Worm (Caenorhabditis elegans) whole organism, young adult: ENCODE data around the gene Y62H9A.2.

Source experiments
- F52B5.7 ChIP-seq: sonication (generic microtip); optimal IDR thresholded peaks from 2 replicates; lab custom pipeline; 2016; ENCODE audit warnings: mild to moderate bottlenecking, missing genetic modification characterization, missing compliant biosample characterization
- hsf-1 ChIP-seq: fragments of 200-800 bp; sonication (Bioruptor generic); IDR thresholded peaks from 2 replicates; pipeline ENCODE4 v1.3.6; 2022; ENCODE audit warnings: missing genetic modification reagents, missing genetic modification characterization, missing compliant biosample characterization
- lin-35 ChIP-seq, 3 experiments: fragments of 150-350 bp in 2 of 3; sonication (generic microtip) in 1 of 3; optimal IDR thresholded peaks; 2 replicates each; lab custom pipeline; 2014 to 2018; ENCODE audit warnings: missing biosample characterization in 3 of 3, missing genetic modification characterization in 3 of 3, missing genetic modification reagents in 3 of 3
- lir-1 ChIP-seq: fragments of 200-800 bp; sonication (Bioruptor generic); conservative IDR thresholded peaks from 2 replicates; pipeline ENCODE4 v1.3.6; 2022; ENCODE audit warnings: missing genetic modification reagents, missing genetic modification characterization, missing compliant biosample characterization
- nhr-80 ChIP-seq: sonication (generic microtip); optimal IDR thresholded peaks from 2 replicates; lab custom pipeline; 2016; ENCODE audit warnings: missing genetic modification characterization, missing compliant biosample characterization
- snpc-1.3 ChIP-seq: sonication (generic microtip); optimal IDR thresholded peaks from 2 replicates; lab custom pipeline; 2017; ENCODE audit warnings: missing genetic modification characterization, mild to moderate bottlenecking, missing compliant biosample characterization, antibody characterized with exemption, moderate library complexity, missing genotype, missing genetic modification reagents; ENCODE audit not compliant: insufficient read depth
- snpc-4 ChIP-seq, 5 experiments: fragments of 150-350 bp in 1 of 5; sonication (generic microtip) in 4 of 5; optimal IDR thresholded peaks; 2 replicates each; lab custom pipeline; 2014 to 2018; ENCODE audit warnings: missing genetic modification characterization in 5 of 5, missing biosample characterization in 3 of 5, antibody characterized with exemption in 2 of 5, mild to moderate bottlenecking in 2 of 5, missing compliant biosample characterization in 2 of 5, missing genotype in 2 of 5, moderate library complexity in 2 of 5, missing genetic modification reagents in 1 of 5
- somi-1 ChIP-seq: fragments of 200-800 bp; sonication (Bioruptor generic); optimal IDR thresholded peaks from 2 replicates; lab custom pipeline; 2018; ENCODE audit warnings: mild to moderate bottlenecking, missing genetic modification characterization, missing compliant biosample characterization

- TF ChIP-seq lir-1 (GFP tag; lab: Robert Waterston, UW) (no peak), nhr-80 (no peak), hsf-1 (GFP tag; lab: Robert Waterston, UW) (no peak), somi-1 (GFP tag; lab: Kevin White, UChicago) (no peak), lin-35 (GFP tag; optimal IDR thresholded peaks at IDR 0.05; lab: Kevin White, UChicago) (no peak), snpc-4 (GFP tag; optimal IDR thresholded peaks at IDR 0.05; lab: Kevin White, UChicago) (no peak), snpc-4 (tag; optimal IDR thresholded peaks at IDR 0.05; lab: Kevin White, UChicago) (no peak), snpc-1.3 (tag; lab: Kevin White, UChicago) (no peak), F52B5.7 (tag; lab: Kevin White, UChicago) (no peak)
These were observed at the start of gene Y62H9A.2 for ce11 chrX:11878109-11878508.
